Fruit fly (Drosophila melanogaster): Measurements from ENCODE around the gene Or33a.
A peak's percentile ranks its signal among the peaks of the same experiment; 100 is the strongest.

Gene Or33a

DNA sequence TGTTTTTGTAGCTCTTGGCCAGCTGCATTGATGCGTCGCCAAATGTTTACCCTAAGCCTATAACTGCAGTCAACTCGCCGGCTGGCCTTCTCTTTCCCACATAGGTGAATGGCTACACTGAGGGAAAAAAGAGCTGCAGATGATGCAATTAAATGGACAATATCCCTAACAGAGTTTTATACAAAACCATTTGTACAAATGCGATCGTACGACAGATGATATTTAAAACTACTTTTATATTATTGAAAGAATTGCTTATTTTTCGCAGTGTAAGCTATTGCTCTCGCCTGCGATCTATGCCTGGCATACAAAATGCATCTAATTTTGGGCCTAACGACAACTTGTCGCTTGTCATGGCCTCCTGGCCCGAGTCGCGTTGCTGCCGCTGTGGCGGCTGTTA, 15.6 kb downstream of the Or33a start (continued):
- TF ChIP-seq CG4707 (GFP tag; optimal IDR thresholded peaks at IDR 0.05) (no peak), MBD-R2 (GFP tag; IDR thresholded peaks at IDR 0.05) (no peak), Deaf1 (tag; optimal IDR thresholded peaks at IDR 0.05) (no peak), schlank (tag; optimal IDR thresholded peaks at IDR 0.05) (no peak), tgo (GFP tag; IDR thresholded peaks at IDR 0.05) (peak; percentile 64), CG12104 (GFP tag; optimal IDR thresholded peaks at IDR 0.05) (peak; percentile 4), CG15073 (GFP tag; optimal IDR thresholded peaks at IDR 0.05) (no peak), PHDP (tag; optimal IDR thresholded peaks at IDR 0.05) (no peak), Bgb (GFP tag; IDR thresholded peaks at IDR 0.05; ENCODE audit: partially characterized antibody) (no peak), ato (GFP tag; IDR thresholded peaks at IDR 0.05; ENCODE audit: partially characterized antibody) (no peak), caup (GFP tag; optimal IDR thresholded peaks at IDR 0.05; ENCODE audit: severe bottlenecking) (no peak), dmrt11E (tag; optimal IDR thresholded peaks at IDR 0.05) (peak; percentile 73), her (GFP tag; optimal IDR thresholded peaks at IDR 0.05) (no peak), Mes4 (GFP tag; optimal IDR thresholded peaks at IDR 0.05) (no peak), emc (GFP tag; optimal IDR thresholded peaks at IDR 0.05) (no peak), CG11696 (GFP tag; IDR thresholded peaks at IDR 0.05) (peak; percentile 54), CG13296 (GFP tag; optimal IDR thresholded peaks at IDR 0.05) (no peak), Dip2 (GFP tag; IDR thresholded peaks at IDR 0.05) (no peak), D19B (GFP tag; optimal IDR thresholded peaks at IDR 0.05) (no peak), Fer3 (tag; optimal IDR thresholded peaks at IDR 0.05) (no peak), Ets65A (GFP tag) (peak; percentile 91), pum (GFP tag; optimal IDR thresholded peaks at IDR 0.05) (peak; percentile 11), lmd (GFP tag; IDR thresholded peaks at IDR 0.05) (peak; percentile 52), nmo (GFP tag; optimal IDR thresholded peaks at IDR 0.05) (peak; percentile 38), Lim3 (GFP tag; IDR thresholded peaks at IDR 0.05) (no peak), CG12236 (GFP tag; optimal IDR thresholded peaks at IDR 0.05) (no peak), vfl (GFP tag; optimal IDR thresholded peaks at IDR 0.05) (no peak), shn (GFP tag; optimal IDR thresholded peaks at IDR 0.05) (no peak), CG1233 (GFP tag; optimal IDR thresholded peaks at IDR 0.05) (no peak), CG9797 (GFP tag; optimal IDR thresholded peaks at IDR 0.05) (no peak), Trl (optimal IDR thresholded peaks at IDR 0.05) (no peak), Trl (GFP tag; optimal IDR thresholded peaks at IDR 0.05) (peak; percentile 22), sd (tag; optimal IDR thresholded peaks at IDR 0.05) (no peak), CG17385 (GFP tag; optimal IDR thresholded peaks at IDR 0.05) (peak; percentile 27), run (tag; optimal IDR thresholded peaks at IDR 0.05) (no peak), Antp (GFP tag; optimal IDR thresholded peaks at IDR 0.05) (peak; percentile 23), trem (tag; optimal IDR thresholded peaks at IDR 0.05) (no peak), Atf3 (GFP tag; optimal IDR thresholded peaks at IDR 0.05) (no peak), nom (GFP tag; optimal IDR thresholded peaks at IDR 0.05) (no peak), Ravus (GFP tag; IDR thresholded peaks at IDR 0.05) (no peak; the same call in 1 of the 2 replicates), Lpt (GFP tag; optimal IDR thresholded peaks at IDR 0.05) (no peak), CG8765 (GFP tag; IDR thresholded peaks at IDR 0.05) (peak; percentile 55; the same call in 1 of the 2 replicates), bcd (GFP tag; optimal IDR thresholded peaks at IDR 0.05) (no peak), Aef1 (GFP tag; IDR thresholded peaks at IDR 0.05) (no peak), Neu2 (GFP tag; optimal IDR thresholded peaks at IDR 0.05; ENCODE audit: borderline replicate concordance) (no peak), HHEX (GFP tag; optimal IDR thresholded peaks at IDR 0.05) (no peak), pzg (GFP tag; optimal IDR thresholded peaks at IDR 0.05) (no peak), CG6689 (GFP tag; IDR thresholded peaks at IDR 0.05) (peak; percentile 56), CG8924 (tag; optimal IDR thresholded peaks at IDR 0.05) (peak; percentile 48), Hmx (GFP tag; optimal IDR thresholded peaks at IDR 0.05) (no peak), psq (GFP tag; optimal IDR thresholded peaks at IDR 0.05) (no peak), hkb (optimal IDR thresholded peaks at IDR 0.05) (no peak), hkb (GFP tag; IDR thresholded peaks at IDR 0.05) (peak; percentile 71)

All from whole organism, embryonic.